Worm (Caenorhabditis elegans) whole organism, late embryonic: Measurements from ENCODE around the gene ugt-51.

Source experiments
- C08G9.2 ChIP-seq: sonication (generic microtip); optimal IDR thresholded peaks from 2 replicates; lab custom pipeline; 2016; ENCODE audit warnings: mild to moderate bottlenecking, missing genetic modification characterization, moderate library complexity, missing compliant biosample characterization
- C38D4.7 ChIP-seq: fragments of 200-800 bp; sonication (Bioruptor generic); optimal IDR thresholded peaks from 2 replicates; lab custom pipeline; 2018; ENCODE audit warnings: mild to moderate bottlenecking, missing genetic modification characterization, moderate library complexity, missing compliant biosample characterization
- K02D7.2 ChIP-seq: sonication (generic microtip); optimal IDR thresholded peaks from 2 replicates; lab custom pipeline; 2017; ENCODE audit warnings: mild to moderate bottlenecking, missing genetic modification characterization, missing compliant biosample characterization
- ahr-1 ChIP-seq: sonication (generic microtip); optimal IDR thresholded peaks from 2 replicates; lab custom pipeline; 2016; ENCODE audit warnings: missing genetic modification characterization, missing compliant biosample characterization
- ceh-24 ChIP-seq: sonication (generic microtip); optimal IDR thresholded peaks from 2 replicates; lab custom pipeline; 2016; ENCODE audit warnings: mild to moderate bottlenecking, missing genetic modification characterization, missing compliant biosample characterization
- ceh-30 ChIP-seq: fragments of 150-350 bp; optimal IDR thresholded peaks from 2 replicates; lab custom pipeline; 2014; ENCODE audit warnings: missing biosample characterization, missing genetic modification characterization
- ceh-45 ChIP-seq: fragments of 200-800 bp; sonication (Bioruptor generic); IDR thresholded peaks from 2 replicates; pipeline ENCODE4 v1.3.6; 2022; ENCODE audit warnings: missing genetic modification reagents, missing genetic modification characterization, missing compliant biosample characterization
- ceh-6 ChIP-seq: fragments of 200-800 bp; sonication (Bioruptor generic); optimal IDR thresholded peaks from 2 replicates; lab custom pipeline; 2018; ENCODE audit warnings: mild to moderate bottlenecking, missing genetic modification characterization, missing compliant biosample characterization
- dmd-4 ChIP-seq: sonication (generic microtip); optimal IDR thresholded peaks from 2 replicates; lab custom pipeline; 2016; ENCODE audit warnings: borderline replicate concordance, missing genetic modification characterization, missing compliant biosample characterization
- elt-2 ChIP-seq: sonication (generic microtip); optimal IDR thresholded peaks from 2 replicates; lab custom pipeline; 2016; ENCODE audit warnings: missing genetic modification reagents, missing genetic modification characterization, missing compliant biosample characterization
- ets-4 ChIP-seq: sonication (generic microtip); optimal IDR thresholded peaks from 2 replicates; lab custom pipeline; 2016; ENCODE audit warnings: missing genetic modification characterization, missing compliant biosample characterization
- eyg-1 ChIP-seq: sonication (generic microtip); optimal IDR thresholded peaks from 2 replicates; lab custom pipeline; 2016; ENCODE audit warnings: missing genotype, missing genetic modification characterization, missing compliant biosample characterization
- fkh-6 ChIP-seq: sonication (generic microtip); optimal IDR thresholded peaks from 2 replicates; lab custom pipeline; 2016; ENCODE audit warnings: missing genetic modification characterization, missing compliant biosample characterization
- gmeb-2 ChIP-seq: sonication (generic microtip); optimal IDR thresholded peaks from 2 replicates; lab custom pipeline; 2016; ENCODE audit warnings: missing genetic modification characterization, inconsistent platforms, missing compliant biosample characterization
- hlh-13 ChIP-seq: fragments of 200-800 bp; sonication (Bioruptor generic); optimal IDR thresholded peaks from 2 replicates; lab custom pipeline; 2018; ENCODE audit warnings: mild to moderate bottlenecking, missing genetic modification characterization, missing compliant biosample characterization
- hlh-6 ChIP-seq: sonication (generic microtip); optimal IDR thresholded peaks from 2 replicates; lab custom pipeline; 2016; ENCODE audit warnings: missing genotype, missing genetic modification characterization, missing compliant biosample characterization
- lim-6 ChIP-seq: sonication (generic microtip); optimal IDR thresholded peaks from 2 replicates; lab custom pipeline; 2016; ENCODE audit warnings: missing genetic modification characterization, missing compliant biosample characterization
- lin-11 ChIP-seq: fragments of 200-800 bp; sonication (Bioruptor generic); optimal IDR thresholded peaks from 2 replicates; lab custom pipeline; 2018; ENCODE audit warnings: mild to moderate bottlenecking, missing genetic modification characterization, missing compliant biosample characterization
- madf-2 ChIP-seq: sonication (generic microtip); optimal IDR thresholded peaks from 2 replicates; lab custom pipeline; 2017; ENCODE audit warnings: missing genetic modification characterization, missing compliant biosample characterization
- mec-3 ChIP-seq: sonication (generic microtip); optimal IDR thresholded peaks from 2 replicates; lab custom pipeline; 2016; ENCODE audit warnings: borderline replicate concordance, missing genetic modification characterization, missing compliant biosample characterization
- nhr-11 ChIP-seq: fragments of 150-350 bp; optimal IDR thresholded peaks from 2 replicates; lab custom pipeline; 2014; ENCODE audit warnings: missing biosample characterization, missing genetic modification characterization
- npax-4 ChIP-seq: sonication (generic microtip); optimal IDR thresholded peaks from 2 replicates; lab custom pipeline; 2016; ENCODE audit warnings: missing genetic modification characterization, missing compliant biosample characterization
- pat-9 ChIP-seq: fragments of 200-800 bp; sonication (Bioruptor generic); optimal IDR thresholded peaks from 2 replicates; lab custom pipeline; 2018; ENCODE audit warnings: mild to moderate bottlenecking, missing genetic modification characterization, moderate library complexity, missing compliant biosample characterization
- pha-2 ChIP-seq: sonication (generic microtip); optimal IDR thresholded peaks from 2 replicates; lab custom pipeline; 2017; ENCODE audit warnings: mild to moderate bottlenecking, missing genetic modification characterization, missing compliant biosample characterization
- pros-1 ChIP-seq: fragments of 150-350 bp; optimal IDR thresholded peaks from 2 replicates; lab custom pipeline; 2014; ENCODE audit warnings: missing biosample characterization, missing genetic modification reagents, missing genetic modification characterization
- rnt-1 ChIP-seq: sonication (generic microtip); optimal IDR thresholded peaks from 2 replicates; lab custom pipeline; 2016; ENCODE audit warnings: missing genetic modification characterization, missing compliant biosample characterization
- sox-4 ChIP-seq: sonication (generic microtip); optimal IDR thresholded peaks from 2 replicates; lab custom pipeline; 2017; ENCODE audit warnings: mild to moderate bottlenecking, missing genetic modification characterization, inconsistent platforms, missing compliant biosample characterization
- tbx-7 ChIP-seq: sonication (generic microtip); optimal IDR thresholded peaks from 2 replicates; lab custom pipeline; 2016; ENCODE audit warnings: missing genotype, missing genetic modification characterization, missing compliant biosample characterization
- ttx-3 ChIP-seq: sonication (generic microtip); optimal IDR thresholded peaks from 2 replicates; lab custom pipeline; 2016; ENCODE audit warnings: missing genetic modification reagents, missing genetic modification characterization, missing compliant biosample characterization
- unc-3 ChIP-seq, 2 experiments: fragments of 200-800 bp in 1 of 2; sonication (Bioruptor generic) in 1 of 2; sonication (generic microtip) in 1 of 2; conservative IDR thresholded peaks in 1 of 2; optimal IDR thresholded peaks in 1 of 2; 2 replicates each; pipeline versions ENCODE4 v1.3.6 to Lab custom; 2016 to 2022; ENCODE audit warnings: missing compliant biosample characterization in 2 of 2, missing genetic modification characterization in 2 of 2, missing genetic modification reagents in 1 of 2
- unc-42 ChIP-seq: sonication (generic microtip); optimal IDR thresholded peaks from 2 replicates; lab custom pipeline; 2016; ENCODE audit warnings: missing genotype, missing genetic modification characterization, missing compliant biosample characterization
- unc-55 ChIP-seq: sonication (generic microtip); optimal IDR thresholded peaks from 2 replicates; lab custom pipeline; 2017; ENCODE audit warnings: missing biosample characterization, missing genetic modification reagents, missing genetic modification characterization

Gene ugt-51

DNA sequence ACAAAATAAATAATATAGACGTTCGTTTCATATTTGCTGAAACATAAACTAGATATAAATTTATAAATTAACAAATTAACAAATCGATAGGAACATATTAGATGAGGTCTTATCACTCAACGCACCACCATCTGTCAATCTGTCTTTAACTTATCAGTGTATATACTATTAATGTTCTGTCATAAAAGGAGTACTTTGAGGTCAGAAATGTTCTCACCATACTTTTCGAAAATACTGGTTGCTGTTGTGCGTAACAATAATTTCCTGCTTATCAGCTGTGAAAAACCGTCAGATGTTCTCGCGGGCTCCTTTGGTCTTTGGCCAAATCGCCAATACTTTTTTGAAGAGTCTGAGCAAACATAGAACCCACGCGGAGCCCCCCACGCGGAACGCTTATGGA lies 15.4 kb upstream of the ugt-51 start, which contains the start of gene C03A7.13:
Gene C03A7.13 (minus strand): TSS at position 43 of the 400 bp plus-strand sequence.
- no peak for TF ChIP-seq tbx-7 (tag; lab: Kevin White, UChicago)
- TF ChIP-seq nhr-11 (tag; lab: Kevin White, UChicago): no peak
- no peak for TF ChIP-seq dmd-4 (tag; lab: Kevin White, UChicago)
- TF ChIP-seq mec-3 (tag; lab: Kevin White, UChicago): no peak
- no peak for TF ChIP-seq unc-42 (tag; lab: Kevin White, UChicago)

DNA sequence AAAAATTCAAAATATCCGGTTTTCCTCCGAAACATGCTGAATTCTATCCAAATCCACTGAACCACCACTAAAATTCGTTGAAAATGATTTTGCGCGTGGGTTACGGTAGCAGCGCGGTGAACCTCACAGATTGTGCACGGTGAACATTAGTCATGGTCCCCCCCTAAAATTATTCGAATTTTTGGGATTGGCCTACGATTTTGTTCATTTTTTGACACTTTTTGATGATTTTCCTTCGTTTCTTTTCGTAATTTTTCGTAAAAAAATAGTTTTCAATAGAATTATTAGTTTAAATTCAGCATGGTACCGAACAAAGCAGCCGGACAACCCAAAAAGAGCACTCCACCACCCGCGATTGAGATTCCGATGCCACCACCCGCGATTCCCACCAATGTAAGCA lies 4.5 kb upstream of the ugt-51 start, which contains the start of gene C03A7.2:
Gene C03A7.2 (plus strand): TSS at position 301 of the 400 bp plus-strand sequence.
- TF ChIP-seq mec-3 (tag; lab: Kevin White, UChicago) (no peak), unc-3 (GFP tag; conservative IDR thresholded peaks at IDR 0.05; lab: Robert Waterston, UW) (no peak), unc-3 (tag; optimal IDR thresholded peaks at IDR 0.05; lab: Kevin White, UChicago) (no peak), eyg-1 (tag; lab: Kevin White, UChicago) (no peak), hlh-13 (no peak), nhr-11 (tag; lab: Kevin White, UChicago) (no peak), tbx-7 (tag; lab: Kevin White, UChicago) (no peak), unc-55 (no peak), hlh-6 (tag; lab: Kevin White, UChicago) (no peak), pat-9 (no peak), lin-11 (tag; lab: Kevin White, UChicago) (no peak), K02D7.2 (tag; lab: Kevin White, UChicago) (no peak), rnt-1 (tag; lab: Kevin White, UChicago) (no peak), ets-4 (tag; lab: Kevin White, UChicago) (no peak), C38D4.7 (GFP tag; lab: Kevin White, UChicago) (no peak), madf-2 (no peak), ceh-24 (tag; lab: Kevin White, UChicago) (no peak)

DNA sequence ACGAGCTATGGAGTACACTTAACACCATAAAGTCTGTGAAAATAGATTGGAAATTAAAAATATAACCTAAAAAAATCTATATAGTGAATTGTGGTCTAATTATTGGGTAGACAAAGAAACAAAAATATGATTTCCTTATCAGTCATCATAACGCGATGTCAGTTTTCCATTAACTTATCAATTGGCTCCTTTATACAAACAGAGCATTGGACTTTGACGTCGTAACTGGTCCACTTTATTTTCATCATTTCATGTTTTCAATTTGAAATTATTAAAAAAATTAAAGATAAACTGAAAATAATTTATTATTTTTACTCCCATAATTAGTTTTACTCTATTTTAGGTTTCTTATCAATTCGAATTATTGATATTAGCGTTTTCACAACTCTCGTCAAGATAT lies 942 bp upstream of the ugt-51 start:
- TF ChIP-seq elt-2 (tag; lab: Kevin White, UChicago) (peak; percentile 60), lim-6 (tag; lab: Kevin White, UChicago) (no peak)

DNA sequence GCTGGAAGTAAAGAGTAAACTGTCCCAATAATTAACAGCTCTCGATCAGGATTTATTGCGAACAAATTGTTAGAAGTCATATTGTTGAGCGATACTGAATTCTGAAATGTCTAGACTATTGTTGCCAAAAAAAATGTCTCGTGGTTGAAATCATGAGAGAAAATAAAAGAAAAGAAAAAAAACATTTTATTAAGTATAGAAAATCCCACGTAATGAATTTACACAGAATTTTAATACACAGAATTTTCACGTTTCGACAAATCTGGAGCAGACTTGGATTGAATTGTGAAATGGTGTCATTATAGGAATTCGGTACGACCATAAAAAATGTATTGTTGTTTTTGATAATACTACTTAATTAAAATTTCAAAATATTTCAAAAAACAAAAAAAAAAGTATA lies 4.3 kb downstream of the ugt-51 start, which contains the start of gene srt-65:
Gene srt-65 (minus strand): TSS at position 101 of the 400 bp plus-strand sequence.
- TF ChIP-seq lim-6 (tag; lab: Kevin White, UChicago) (no peak), ttx-3 (tag; lab: Kevin White, UChicago) (no peak), gmeb-2 (no peak), nhr-11 (tag; lab: Kevin White, UChicago) (no peak), ceh-45 (no peak), unc-3 (GFP tag; conservative IDR thresholded peaks at IDR 0.05; lab: Robert Waterston, UW) (no peak), unc-3 (tag; optimal IDR thresholded peaks at IDR 0.05; lab: Kevin White, UChicago) (no peak), pros-1 (tag; lab: Kevin White, UChicago) (no peak), ets-4 (tag; lab: Kevin White, UChicago) (no peak), madf-2 (no peak), fkh-6 (tag; lab: Kevin White, UChicago) (no peak), ceh-30 (no peak), sox-4 (tag; lab: Kevin White, UChicago) (no peak), ceh-6 (no peak)
- TF ChIP-seq, all 69 proteins: peak for 0

DNA sequence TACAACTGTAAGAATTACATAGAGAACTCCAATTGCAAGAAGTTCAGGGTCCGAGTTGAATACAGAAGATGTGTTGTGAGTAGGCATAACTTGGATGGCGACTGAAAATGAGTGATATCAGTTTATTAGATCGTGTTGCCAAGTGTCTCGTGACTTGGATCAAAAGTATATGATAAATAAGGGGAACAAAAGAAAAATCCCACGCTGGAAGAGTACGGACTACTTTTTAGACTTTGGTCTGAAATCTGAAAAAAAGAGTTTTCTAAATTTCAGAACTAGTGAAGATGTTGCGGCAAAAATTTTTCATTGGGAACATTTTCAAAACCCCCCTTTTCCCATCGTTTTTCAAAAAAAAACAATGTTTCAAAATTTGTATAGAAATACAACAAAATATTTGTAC lies 7.5 kb downstream of the ugt-51 start, which contains the start of gene srt-64:
Gene srt-64 (minus strand): TSS at position 101 of the 400 bp plus-strand sequence.
- TF ChIP-seq npax-4 (tag; lab: Kevin White, UChicago) (no peak), ahr-1 (no peak), pha-2 (tag; lab: Kevin White, UChicago) (no peak), C08G9.2 (tag; lab: Kevin White, UChicago) (no peak)
- TF ChIP-seq, all 69 proteins: peak for 0
